Comparison of ENCODE assay signal across 4 fruit fly cellular contexts in the genomic region with DNA sequence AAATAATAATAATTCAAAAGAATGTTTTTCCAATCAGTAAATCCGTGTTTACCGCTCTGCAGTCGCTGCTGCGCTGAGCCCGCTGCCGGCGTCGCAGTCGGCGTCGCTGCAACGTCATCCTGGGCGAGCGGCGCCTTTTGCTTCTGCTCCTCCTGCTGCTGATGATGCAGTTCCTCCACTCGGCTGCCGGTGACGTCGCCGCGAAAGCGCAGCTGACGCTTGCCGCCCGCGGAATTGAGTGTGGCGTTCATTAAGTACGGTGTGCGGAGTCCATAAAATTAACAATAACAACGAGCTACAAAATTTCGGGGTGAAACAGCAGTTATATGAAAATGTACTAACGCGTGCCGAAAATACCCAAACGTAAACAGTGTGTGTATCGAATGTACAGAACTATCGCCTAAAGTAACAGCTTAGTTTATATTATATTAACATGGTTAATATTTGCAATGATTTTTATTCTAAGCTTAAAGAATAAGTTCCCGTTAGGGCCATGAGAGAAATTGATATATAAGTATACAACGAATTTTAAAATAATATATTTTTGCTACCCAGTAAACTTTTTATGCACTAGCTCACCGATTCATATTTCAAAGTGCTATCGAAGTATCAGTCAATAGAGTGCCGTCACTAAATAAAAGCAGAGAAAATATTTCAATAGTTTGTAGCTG.
TF ChIP-seq lines count a peak whose summit lies in the region.

TSS of gene CG7218 (minus strand) at position 346 of the 671 bp plus-strand sequence.
TSS of gene Cbp20 (plus strand) at position 610 of the 671 bp plus-strand sequence.

TF ChIP-seq in whole organism, adult, 20 proteins besides CTCF, POLR2A, EP300 and RAD21 (continued from another document):
- peak; percentile 13 for TF ChIP-seq cic (GFP tag; optimal IDR thresholded peaks at IDR 0.05; lab: Kevin White, UChicago)
- peak; percentile 60 for TF ChIP-seq ovo (GFP tag; optimal IDR thresholded peaks at IDR 0.05; lab: Kevin White, UChicago)
- TF ChIP-seq CG1620 (GFP tag; optimal IDR thresholded peaks at IDR 0.05; lab: Kevin White, UChicago): peak; percentile 80
- peak; percentile 68 for TF ChIP-seq tj (GFP tag; optimal IDR thresholded peaks at IDR 0.05; lab: Kevin White, UChicago)
TF ChIP-seq in whole organism, adult: peak in this region for 18.

TF ChIP-seq in whole organism, embryonic, 481 proteins besides CTCF, POLR2A, EP300 and RAD21 (continued from another document and continues in another):
- peak; percentile 83 for TF ChIP-seq az2 (GFP tag; optimal IDR thresholded peaks at IDR 0.05; lab: Kevin White, UChicago)
- TF ChIP-seq pros (GFP tag; optimal IDR thresholded peaks at IDR 0.05; lab: Kevin White, UChicago): no peak
- no peak for TF ChIP-seq ash1 (GFP tag; optimal IDR thresholded peaks at IDR 0.05; lab: Kevin White, UChicago)
- TF ChIP-seq Neu2 (GFP tag; optimal IDR thresholded peaks at IDR 0.05; lab: Kevin White, UChicago; ENCODE audit: borderline replicate concordance): no peak
- TF ChIP-seq CG1602 (GFP tag; optimal IDR thresholded peaks at IDR 0.05; lab: Kevin White, UChicago): peak; percentile 87
- peak; percentile 65 for TF ChIP-seq CG33557 (GFP tag; optimal IDR thresholded peaks at IDR 0.05; lab: Kevin White, UChicago)
- no peak for TF ChIP-seq repo (GFP tag; optimal IDR thresholded peaks at IDR 0.05; lab: Kevin White, UChicago)
- TF ChIP-seq CG7786 (GFP tag; optimal IDR thresholded peaks at IDR 0.05; lab: Kevin White, UChicago): peak; percentile 48
- no peak for TF ChIP-seq CG6854 (GFP tag; optimal IDR thresholded peaks at IDR 0.05; lab: Kevin White, UChicago)
- no peak for TF ChIP-seq Mes4 (GFP tag; optimal IDR thresholded peaks at IDR 0.05; lab: Kevin White, UChicago)
- peak; percentile 50 for TF ChIP-seq nerfin-1 (tag; optimal IDR thresholded peaks at IDR 0.05; lab: Kevin White, UChicago)
- TF ChIP-seq D19A (tag; optimal IDR thresholded peaks at IDR 0.05; lab: Kevin White, UChicago): peak; percentile 32
- TF ChIP-seq Sry-β (GFP tag; optimal IDR thresholded peaks at IDR 0.05; lab: Kevin White, UChicago): peak; percentile 27
- TF ChIP-seq CG16779 (GFP tag; IDR thresholded peaks at IDR 0.05; lab: Robert Waterston, UW): peak; percentile 73
- TF ChIP-seq ato (GFP tag; IDR thresholded peaks at IDR 0.05; lab: Robert Waterston, UW; ENCODE audit: partially characterized antibody): peak; percentile 69
- no peak for TF ChIP-seq NK7.1 (GFP tag; optimal IDR thresholded peaks at IDR 0.05; lab: Kevin White, UChicago)
- TF ChIP-seq HHEX (GFP tag; optimal IDR thresholded peaks at IDR 0.05; lab: Kevin White, UChicago): peak; percentile 12
- no peak for TF ChIP-seq disco-r (GFP tag; optimal IDR thresholded peaks at IDR 0.05; lab: Kevin White, UChicago)
- peak; percentile 93 for TF ChIP-seq CG11560 (tag; IDR thresholded peaks at IDR 0.05; lab: Robert Waterston, UW)
- peak; percentile 78 for TF ChIP-seq ind (GFP tag; optimal IDR thresholded peaks at IDR 0.05; lab: Kevin White, UChicago)
- peak; percentile 47 for TF ChIP-seq CG16863 (GFP tag; optimal IDR thresholded peaks at IDR 0.05; lab: Kevin White, UChicago)
- TF ChIP-seq CG30403 (GFP tag; optimal IDR thresholded peaks at IDR 0.05; lab: Kevin White, UChicago): peak; percentile 83
- TF ChIP-seq gt (GFP tag; IDR thresholded peaks at IDR 0.05; lab: Robert Waterston, UW): no peak
- TF ChIP-seq CG10654 (GFP tag; optimal IDR thresholded peaks at IDR 0.05; lab: Kevin White, UChicago): peak; percentile 50
- TF ChIP-seq tll (GFP tag; optimal IDR thresholded peaks at IDR 0.05; lab: Kevin White, UChicago): peak in 1 of 2 experiments; percentile 47
- TF ChIP-seq gfzf (GFP tag; optimal IDR thresholded peaks at IDR 0.05; lab: Kevin White, UChicago): peak; percentile 73
- peak; percentile 8 for TF ChIP-seq slp2 (GFP tag; optimal IDR thresholded peaks at IDR 0.05; lab: Kevin White, UChicago)
- TF ChIP-seq HmgZ (tag; optimal IDR thresholded peaks at IDR 0.05; lab: Kevin White, UChicago): peak; percentile 65
- no peak for TF ChIP-seq Hr78 (GFP tag; optimal IDR thresholded peaks at IDR 0.05; lab: Kevin White, UChicago)
- TF ChIP-seq Adf1 (GFP tag; IDR thresholded peaks at IDR 0.05; lab: Robert Waterston, UW): peak; percentile 95
- peak; percentile 26 for TF ChIP-seq CG4854 (GFP tag; optimal IDR thresholded peaks at IDR 0.05; lab: Kevin White, UChicago)
- TF ChIP-seq CG16815 (GFP tag; optimal IDR thresholded peaks at IDR 0.05; lab: Kevin White, UChicago): peak; percentile 10
- TF ChIP-seq CG1792 (GFP tag; optimal IDR thresholded peaks at IDR 0.05; lab: Kevin White, UChicago): no peak
- TF ChIP-seq sqz (GFP tag; optimal IDR thresholded peaks at IDR 0.05; lab: Kevin White, UChicago): no peak
- TF ChIP-seq kah (GFP tag; optimal IDR thresholded peaks at IDR 0.05; lab: Kevin White, UChicago): no peak
- TF ChIP-seq peb (GFP tag; IDR thresholded peaks at IDR 0.05; lab: Robert Waterston, UW): peak; percentile 25; the same call in 1 of the 2 replicates
- no peak for TF ChIP-seq CG12104 (GFP tag; optimal IDR thresholded peaks at IDR 0.05; lab: Kevin White, UChicago)
- TF ChIP-seq tgo (GFP tag; IDR thresholded peaks at IDR 0.05; lab: Robert Waterston, UW): peak; percentile 62
- TF ChIP-seq CG14014 (GFP tag; IDR thresholded peaks at IDR 0.05; lab: Robert Waterston, UW): peak; percentile 83

TF ChIP-seq in whole organism, prepupa, 60 proteins besides CTCF, POLR2A, EP300 and RAD21 (continued from another document and continues in another):
- TF ChIP-seq cyc (GFP tag; optimal IDR thresholded peaks at IDR 0.05; lab: Kevin White, UChicago): peak; percentile 66
- peak; percentile 61 for TF ChIP-seq CG10631 (GFP tag; optimal IDR thresholded peaks at IDR 0.05; lab: Kevin White, UChicago)
- peak; percentile 97 for TF ChIP-seq fkh (GFP tag; optimal IDR thresholded peaks at IDR 0.05; lab: Kevin White, UChicago)
- TF ChIP-seq Blimp-1 (GFP tag; optimal IDR thresholded peaks at IDR 0.05; lab: Kevin White, UChicago): no peak
- TF ChIP-seq Gug (GFP tag; IDR thresholded peaks at IDR 0.05; lab: Robert Waterston, UW): peak; percentile 55; the same call in 1 of the 2 replicates
- TF ChIP-seq CG4318 (GFP tag; optimal IDR thresholded peaks at IDR 0.05; lab: Kevin White, UChicago): peak; percentile 19
- peak; percentile 69 for TF ChIP-seq CG3919 (GFP tag; optimal IDR thresholded peaks at IDR 0.05; lab: Kevin White, UChicago)
- TF ChIP-seq CG9139 (GFP tag; optimal IDR thresholded peaks at IDR 0.05; lab: Kevin White, UChicago): no peak
- peak; percentile 52 for TF ChIP-seq CG11294 (GFP tag; IDR thresholded peaks at IDR 0.05; lab: Robert Waterston, UW)
- TF ChIP-seq Lpt (GFP tag; optimal IDR thresholded peaks at IDR 0.05; lab: Kevin White, UChicago): peak; percentile 51
- peak; percentile 13 for TF ChIP-seq CG34406 (GFP tag; optimal IDR thresholded peaks at IDR 0.05; lab: Kevin White, UChicago)
- peak; percentile 46 for TF ChIP-seq CG10669 (GFP tag; optimal IDR thresholded peaks at IDR 0.05; lab: Kevin White, UChicago)
- no peak for TF ChIP-seq CG1621 (tag; optimal IDR thresholded peaks at IDR 0.05; lab: Kevin White, UChicago)
- peak; percentile 16 for TF ChIP-seq Eip93F (GFP tag; optimal IDR thresholded peaks at IDR 0.05; lab: Kevin White, UChicago)
- peak; percentile 43 for TF ChIP-seq CG6792 (GFP tag; optimal IDR thresholded peaks at IDR 0.05; lab: Kevin White, UChicago)
- 0 out of 3 replicates have a peak, but pooled peaks have one; percentile 39 for TF ChIP-seq CG8119 (GFP tag; IDR thresholded peaks at IDR 0.05; lab: Robert Waterston, UW)
- TF ChIP-seq Eip78C (GFP tag; lab: Kevin White, UChicago): peak; percentile 86
- peak; percentile 59 for TF ChIP-seq CG32006 (GFP tag; optimal IDR thresholded peaks at IDR 0.05; lab: Kevin White, UChicago)
- peak; percentile 77 for TF ChIP-seq esn (GFP tag; optimal IDR thresholded peaks at IDR 0.05; lab: Kevin White, UChicago)
- peak; percentile 69 for TF ChIP-seq eg (GFP tag; IDR thresholded peaks at IDR 0.05; lab: Robert Waterston, UW)
- TF ChIP-seq CG7368 (GFP tag; optimal IDR thresholded peaks at IDR 0.05; lab: Kevin White, UChicago): peak; percentile 8
- TF ChIP-seq Ets96B (tag; optimal IDR thresholded peaks at IDR 0.05; lab: Kevin White, UChicago): peak; percentile 17
- TF ChIP-seq fd59A (GFP tag; optimal IDR thresholded peaks at IDR 0.05; lab: Kevin White, UChicago): no peak
- TF ChIP-seq acj6 (GFP tag; optimal IDR thresholded peaks at IDR 0.05; lab: Kevin White, UChicago): peak; percentile 64
- TF ChIP-seq spab (GFP tag; optimal IDR thresholded peaks at IDR 0.05; lab: Kevin White, UChicago): no peak
- TF ChIP-seq CG8632 (GFP tag; optimal IDR thresholded peaks at IDR 0.05; lab: Kevin White, UChicago): no peak
- TF ChIP-seq CG6854 (GFP tag; optimal IDR thresholded peaks at IDR 0.05; lab: Kevin White, UChicago): no peak
- TF ChIP-seq ss (GFP tag; optimal IDR thresholded peaks at IDR 0.05; lab: Kevin White, UChicago): no peak
- peak; percentile 63 for TF ChIP-seq CG3032 (tag; optimal IDR thresholded peaks at IDR 0.05; lab: Kevin White, UChicago)
- no peak for TF ChIP-seq salr (GFP tag; optimal IDR thresholded peaks at IDR 0.05; lab: Kevin White, UChicago)
- peak; percentile 7 for TF ChIP-seq CG11762 (GFP tag; optimal IDR thresholded peaks at IDR 0.05; lab: Kevin White, UChicago; ENCODE audit: insufficient read depth)
- TF ChIP-seq dac (GFP tag; optimal IDR thresholded peaks at IDR 0.05; lab: Kevin White, UChicago): no peak
- peak; percentile 10 for TF ChIP-seq dsx (GFP tag; optimal IDR thresholded peaks at IDR 0.05; lab: Kevin White, UChicago; ENCODE audit: poor library complexity, severe bottlenecking)
- TF ChIP-seq Hr4 (GFP tag; optimal IDR thresholded peaks at IDR 0.05; lab: Kevin White, UChicago): peak; percentile 71
- peak; percentile 64 for TF ChIP-seq Smox (GFP tag; optimal IDR thresholded peaks at IDR 0.05; lab: Kevin White, UChicago)
- TF ChIP-seq Hr39 (GFP tag; optimal IDR thresholded peaks at IDR 0.05; lab: Kevin White, UChicago): peak; percentile 69
- TF ChIP-seq achi (GFP tag; optimal IDR thresholded peaks at IDR 0.05; lab: Kevin White, UChicago): peak; percentile 60
- TF ChIP-seq OdsH (GFP tag; optimal IDR thresholded peaks at IDR 0.05; lab: Kevin White, UChicago): peak; percentile 72
- peak; percentile 61 for TF ChIP-seq net (GFP tag; optimal IDR thresholded peaks at IDR 0.05; lab: Kevin White, UChicago)
- peak; percentile 70 for TF ChIP-seq topi (GFP tag; optimal IDR thresholded peaks at IDR 0.05; lab: Kevin White, UChicago)
- peak; percentile 66 for TF ChIP-seq Sox102F (GFP tag; optimal IDR thresholded peaks at IDR 0.05; lab: Kevin White, UChicago)
- TF ChIP-seq svp (GFP tag; lab: Kevin White, UChicago): peak; percentile 85

TF ChIP-seq in whole organism, wandering third instar larva, 38 proteins besides CTCF, POLR2A, EP300 and RAD21 (continued from another document):
- TF ChIP-seq woc (GFP tag; optimal IDR thresholded peaks at IDR 0.05; lab: Kevin White, UChicago) (peak; percentile 76), brk (GFP tag; optimal IDR thresholded peaks at IDR 0.05; lab: Kevin White, UChicago) (peak; percentile 79), Hr83 (GFP tag; optimal IDR thresholded peaks at IDR 0.05; lab: Kevin White, UChicago; ENCODE audit: poor library complexity, severe bottlenecking) (peak; percentile 89), lola (GFP tag; optimal IDR thresholded peaks at IDR 0.05; lab: Kevin White, UChicago) (no peak), CG9705 (GFP tag; optimal IDR thresholded peaks at IDR 0.05; lab: Kevin White, UChicago) (peak; percentile 62), GATAd (GFP tag; optimal IDR thresholded peaks at IDR 0.05; lab: Kevin White, UChicago) (no peak), sage (GFP tag; optimal IDR thresholded peaks at IDR 0.05; lab: Kevin White, UChicago) (peak; percentile 41), dmrt93B (GFP tag; optimal IDR thresholded peaks at IDR 0.05; lab: Kevin White, UChicago) (peak; percentile 26), Mio (GFP tag; optimal IDR thresholded peaks at IDR 0.05; lab: Kevin White, UChicago) (peak; percentile 14), Hr78 (GFP tag; optimal IDR thresholded peaks at IDR 0.05; lab: Kevin White, UChicago) (no peak), pan (optimal IDR thresholded peaks at IDR 0.05; lab: Kevin White, UChicago) (no peak), Vsx2 (GFP tag; optimal IDR thresholded peaks at IDR 0.05; lab: Kevin White, UChicago; ENCODE audit: partially characterized antibody) (no peak), OdsH (GFP tag; optimal IDR thresholded peaks at IDR 0.05; lab: Kevin White, UChicago) (peak; percentile 70), br (GFP tag; optimal IDR thresholded peaks at IDR 0.05; lab: Kevin White, UChicago) (peak; percentile 52), Myc (optimal IDR thresholded peaks at IDR 0.05; lab: Kevin White, UChicago) (no peak)
